Fruit fly (Drosophila melanogaster) whole organism, prepupa: ENCODE results near the gene SK.

Experiments used
- CG10631 ChIP-seq: fragments of 200-800 bp; sonication (Bioruptor generic); optimal IDR thresholded peaks from 2 replicates; lab custom pipeline; 2016; ENCODE audit warnings: missing biosample characterization, missing genetic modification characterization
- CG10669 ChIP-seq: fragments of 200-800 bp; sonication (Bioruptor generic); optimal IDR thresholded peaks from 3 replicates; lab custom pipeline; 2018; ENCODE audit warnings: missing biosample characterization, mild to moderate bottlenecking, missing genetic modification characterization, moderate library complexity
- CG15336 ChIP-seq: fragments of 200-800 bp; sonication (Bioruptor generic); IDR thresholded peaks from 2 replicates; pipeline ENCODE4 v1.3.6; 2022; ENCODE audit warnings: missing biosample characterization, missing genetic modification characterization
- CG1621 ChIP-seq: fragments of 200-800 bp; sonication (Bioruptor generic); optimal IDR thresholded peaks from 3 replicates; lab custom pipeline; 2018; ENCODE audit warnings: missing biosample characterization, mild to moderate bottlenecking, missing genetic modification characterization
- CG16779 ChIP-seq: fragments of 200-800 bp; sonication (Bioruptor generic); optimal IDR thresholded peaks from 3 replicates; lab custom pipeline; 2017; ENCODE audit warnings: missing biosample characterization, mild to moderate bottlenecking, missing genetic modification characterization
- CG3032 ChIP-seq: fragments of 200-800 bp; optimal IDR thresholded peaks from 2 replicates; lab custom pipeline; 2019; ENCODE audit warnings: missing biosample characterization, mild to moderate bottlenecking, missing genetic modification characterization, moderate library complexity
- CG32006 ChIP-seq: fragments of 200-800 bp; sonication (Bioruptor generic); optimal IDR thresholded peaks from 3 replicates; lab custom pipeline; 2017; ENCODE audit warnings: missing biosample characterization, mild to moderate bottlenecking, missing genetic modification characterization
- CG3919 ChIP-seq: fragments of 200-800 bp; sonication (Bioruptor generic); optimal IDR thresholded peaks from 3 replicates; lab custom pipeline; 2016; ENCODE audit warnings: missing biosample characterization, missing genetic modification characterization
- CG4318 ChIP-seq: fragments of 200-800 bp; sonication (Bioruptor generic); optimal IDR thresholded peaks from 3 replicates; lab custom pipeline; 2017; ENCODE audit warnings: missing biosample characterization, mild to moderate bottlenecking, missing genetic modification characterization
- CG6163 ChIP-seq: fragments of 200-800 bp; sonication (Bioruptor generic); IDR thresholded peaks from 3 replicates; pipeline ENCODE4 v1.3.6; 2022; ENCODE audit warnings: missing biosample characterization, missing genetic modification characterization
- CG6276 ChIP-seq: fragments of 200-800 bp; sonication (Bioruptor generic); optimal IDR thresholded peaks from 2 replicates; lab custom pipeline; 2017; ENCODE audit warnings: missing biosample characterization, mild to moderate bottlenecking, missing genetic modification characterization
- CG6792 ChIP-seq: fragments of 200-800 bp; sonication (Bioruptor generic); optimal IDR thresholded peaks from 3 replicates; lab custom pipeline; 2016; ENCODE audit warnings: missing biosample characterization, missing genetic modification characterization
- CG6854 ChIP-seq: fragments of 200-800 bp; sonication (Bioruptor generic); optimal IDR thresholded peaks from 2 replicates; lab custom pipeline; 2017; ENCODE audit warnings: missing biosample characterization, mild to moderate bottlenecking, missing genetic modification characterization
- CG7368 ChIP-seq: fragments of 200-800 bp; sonication (Bioruptor generic); optimal IDR thresholded peaks from 3 replicates; lab custom pipeline; 2016; ENCODE audit warnings: missing biosample characterization, missing genetic modification characterization
- CG8119 ChIP-seq: fragments of 200-800 bp; sonication (Bioruptor generic); IDR thresholded peaks from 3 replicates; pipeline ENCODE4 v1.3.6; 2022; ENCODE audit warnings: missing biosample characterization, missing genetic modification characterization
- CG8632 ChIP-seq: fragments of 200-800 bp; sonication (Bioruptor generic); optimal IDR thresholded peaks from 3 replicates; lab custom pipeline; 2016; ENCODE audit warnings: missing biosample characterization, missing genetic modification characterization
- CG9139 ChIP-seq: fragments of 200-800 bp; sonication (Bioruptor generic); optimal IDR thresholded peaks from 3 replicates; lab custom pipeline; 2017; ENCODE audit warnings: missing biosample characterization, mild to moderate bottlenecking, missing genetic modification characterization
- Eip78C ChIP-seq: fragments of 200-800 bp; sonication (Bioruptor generic); peaks from one replicate; lab custom pipeline; 2016; ENCODE audit warnings: missing biosample characterization, missing genetic modification characterization
- Eip93F ChIP-seq: fragments of 200-800 bp; sonication (Bioruptor generic); optimal IDR thresholded peaks from 2 replicates; lab custom pipeline; 2016; ENCODE audit warnings: missing biosample characterization, mild to moderate bottlenecking, missing genetic modification characterization
- Ets21C ChIP-seq: fragments of 200-800 bp; sonication (Bioruptor generic); optimal IDR thresholded peaks from 3 replicates; lab custom pipeline; 2016; ENCODE audit warnings: missing biosample characterization, missing genetic modification characterization
- Hr38 ChIP-seq: sonication (Bioruptor generic); optimal IDR thresholded peaks from 2 replicates; lab custom pipeline; 2016; ENCODE audit warnings: missing biosample characterization, missing genetic modification characterization
- Hr4 ChIP-seq: fragments of 200-800 bp; sonication (Bioruptor generic); optimal IDR thresholded peaks from 3 replicates; lab custom pipeline; 2016; ENCODE audit warnings: missing biosample characterization, missing genetic modification characterization
- Met ChIP-seq: fragments of 200-800 bp; sonication (Bioruptor generic); optimal IDR thresholded peaks from 3 replicates; lab custom pipeline; 2016; ENCODE audit warnings: missing biosample characterization, missing genetic modification characterization
- Smox ChIP-seq: fragments of 200-800 bp; sonication (Bioruptor generic); optimal IDR thresholded peaks from 3 replicates; lab custom pipeline; 2016; ENCODE audit warnings: missing biosample characterization, missing genetic modification characterization
- Sox14 ChIP-seq: fragments of 200-800 bp; sonication (Bioruptor generic); optimal IDR thresholded peaks from 3 replicates; lab custom pipeline; 2016; ENCODE audit warnings: missing biosample characterization, missing genetic modification characterization
- Sox15 ChIP-seq: fragments of 200-800 bp; sonication (Bioruptor generic); optimal IDR thresholded peaks from 3 replicates; lab custom pipeline; 2016; ENCODE audit warnings: missing biosample characterization, missing genetic modification characterization
- achi ChIP-seq: fragments of 200-800 bp; sonication (Bioruptor generic); optimal IDR thresholded peaks from 3 replicates; lab custom pipeline; 2016; ENCODE audit warnings: missing biosample characterization, missing genetic modification characterization
- cyc ChIP-seq: fragments of 200-800 bp; sonication (Bioruptor generic); optimal IDR thresholded peaks from 3 replicates; lab custom pipeline; 2016; ENCODE audit warnings: missing biosample characterization, missing genetic modification characterization
- dac ChIP-seq: fragments of 200-800 bp; sonication (Bioruptor generic); optimal IDR thresholded peaks from 2 replicates; lab custom pipeline; 2017; ENCODE audit warnings: missing biosample characterization, mild to moderate bottlenecking, missing genetic modification characterization
- dsx ChIP-seq: fragments of 200-800 bp; optimal IDR thresholded peaks from 3 replicates; lab custom pipeline; 2019; ENCODE audit warnings: missing biosample characterization, mild to moderate bottlenecking, missing genetic modification characterization, moderate library complexity; ENCODE audit not compliant: poor library complexity, severe bottlenecking
- eg ChIP-seq: fragments of 200-800 bp; sonication (Bioruptor generic); IDR thresholded peaks from 3 replicates; pipeline ENCODE4 v1.3.6; 2022; ENCODE audit warnings: missing biosample characterization, missing genetic modification characterization
- fd85E ChIP-seq: fragments of 200-800 bp; sonication (Bioruptor generic); optimal IDR thresholded peaks from 3 replicates; lab custom pipeline; 2016; ENCODE audit warnings: missing biosample characterization, missing genetic modification characterization
- fkh ChIP-seq: fragments of 200-800 bp; sonication (Bioruptor generic); optimal IDR thresholded peaks from 3 replicates; lab custom pipeline; 2017; ENCODE audit warnings: missing biosample characterization, mild to moderate bottlenecking, missing genetic modification characterization, moderate library complexity
- lz ChIP-seq: fragments of 200-800 bp; sonication (Bioruptor generic); optimal IDR thresholded peaks from 3 replicates; lab custom pipeline; 2016; ENCODE audit warnings: missing biosample characterization, missing genetic modification characterization
- ss ChIP-seq, 2 experiments: fragments of 200-800 bp; sonication (Bioruptor generic); optimal IDR thresholded peaks; 2 replicates in 1 of 2; 3 replicates in 1 of 2; lab custom pipeline; 2017 to 2018; ENCODE audit warnings: mild to moderate bottlenecking in 2 of 2, missing biosample characterization in 2 of 2, missing genetic modification characterization in 2 of 2, moderate library complexity in 1 of 2
- svp ChIP-seq: fragments of 200-800 bp; sonication (Bioruptor generic); peaks from one replicate; lab custom pipeline; 2016; ENCODE audit warnings: missing biosample characterization, missing genetic modification characterization
- topi ChIP-seq: fragments of 200-800 bp; sonication (Bioruptor generic); optimal IDR thresholded peaks from 3 replicates; lab custom pipeline; 2016; ENCODE audit warnings: missing biosample characterization, missing genetic modification characterization
- vri ChIP-seq: fragments of 200-800 bp; sonication (Bioruptor generic); optimal IDR thresholded peaks from 3 replicates; lab custom pipeline; 2016; ENCODE audit warnings: missing biosample characterization, mild to moderate bottlenecking, missing genetic modification characterization

SK gene

dm6 chrX:5422251-5422551, 82.2 kb downstream of the SK start:
- no peak for TF ChIP-seq CG16779
- TF ChIP-seq Sox14 = peak; percentile 8
- peak; percentile 92 for TF ChIP-seq svp (GFP tag; lab: Kevin White, UChicago)
- peak; percentile 46 for TF ChIP-seq fkh (GFP tag; lab: Kevin White, UChicago)
- TF ChIP-seq Hr38 (GFP tag; lab: Kevin White, UChicago) = no peak
- TF ChIP-seq CG3032 (tag; lab: Kevin White, UChicago) = no peak

- peak; percentile 76 for TF ChIP-seq svp (GFP tag; lab: Kevin White, UChicago)
- TF ChIP-seq Eip78C (GFP tag; lab: Kevin White, UChicago) = peak; percentile 4
- TF ChIP-seq CG4318 (GFP tag; lab: Kevin White, UChicago) = no peak
These were observed 87.2 kb downstream of the SK start, which contains the start of gene CG16756 for dm6 chrX:5427261-5427660. Gene CG16756, plus strand, starts transcription at chrX:5427517.

- TF ChIP-seq CG1621 (tag; lab: Kevin White, UChicago) = no peak
- no peak for TF ChIP-seq CG10631 (GFP tag; lab: Kevin White, UChicago)
- peak; percentile 52 for TF ChIP-seq dsx (GFP tag; lab: Kevin White, UChicago)
- TF ChIP-seq Ets21C (GFP tag; lab: Kevin White, UChicago) = no peak
- TF ChIP-seq dac (GFP tag; lab: Kevin White, UChicago) = no peak
- no peak for TF ChIP-seq CG3919 (GFP tag; lab: Kevin White, UChicago)
- TF ChIP-seq CG6163 = peak; percentile 53; the same call in 2 of the 3 replicates
- TF ChIP-seq svp (GFP tag; lab: Kevin White, UChicago) = peak; percentile 9
- TF ChIP-seq eg = peak; percentile 5; the same call in 1 of the 3 replicates
- peak; percentile 75 for TF ChIP-seq Eip78C (GFP tag; lab: Kevin White, UChicago)
- peak in 1 of 2 experiments; percentile 45 for TF ChIP-seq ss (GFP tag; optimal IDR thresholded peaks at IDR 0.05; lab: Kevin White, UChicago)
- TF ChIP-seq vri = peak; percentile 47
- no peak for TF ChIP-seq Met
- TF ChIP-seq Sox14 = no peak
- TF ChIP-seq CG8632 (GFP tag; lab: Kevin White, UChicago) = no peak
- no peak for TF ChIP-seq CG9139 (GFP tag; lab: Kevin White, UChicago)
- no peak for TF ChIP-seq cyc (GFP tag; lab: Kevin White, UChicago)
These were observed 88.5 kb downstream of the SK start for dm6 chrX:5428341-5429077.

dm6 chrX:5429271-5429670, 89.2 kb downstream of the SK start, which contains the start of gene CG15784:
Gene CG15784, plus strand, starts transcription at chrX:5429571.
- TF ChIP-seq CG6163 (no peak), CG8119 (GFP tag; lab: Robert Waterston, UW) (no peak), cyc (GFP tag; lab: Kevin White, UChicago) (no peak), Smox (GFP tag; lab: Kevin White, UChicago) (no peak), Sox15 (no peak), topi (GFP tag; lab: Kevin White, UChicago) (no peak), CG10631 (GFP tag; lab: Kevin White, UChicago) (no peak), CG10669 (no peak), CG32006 (GFP tag; lab: Kevin White, UChicago) (no peak), CG9139 (GFP tag; lab: Kevin White, UChicago) (no peak), Eip78C (GFP tag; lab: Kevin White, UChicago) (no peak), CG6854 (GFP tag; lab: Kevin White, UChicago) (no peak), CG1621 (tag; lab: Kevin White, UChicago) (no peak)

dm6 chrX:5429778-5430576, 89.9 kb downstream of the SK start:
- peak; percentile 86 for TF ChIP-seq CG6276 (GFP tag; lab: Kevin White, UChicago)
- TF ChIP-seq ss (GFP tag; optimal IDR thresholded peaks at IDR 0.05; lab: Kevin White, UChicago) = peak; percentile 87 to 91
- TF ChIP-seq CG10669 = peak; percentile 89
- TF ChIP-seq vri = peak; percentile 84
- peak; percentile 91 for TF ChIP-seq CG6792 (GFP tag; lab: Kevin White, UChicago)
- peak; percentile 69 for TF ChIP-seq eg
- TF ChIP-seq fd85E (GFP tag; lab: Kevin White, UChicago) = peak; percentile 52
- peak; percentile 90 for TF ChIP-seq Smox (GFP tag; lab: Kevin White, UChicago)
- peak; percentile 90 for TF ChIP-seq Sox15
- TF ChIP-seq topi (GFP tag; lab: Kevin White, UChicago) = peak; percentile 93
- TF ChIP-seq Ets21C (GFP tag; lab: Kevin White, UChicago) = peak; percentile 88
- peak; percentile 91 for TF ChIP-seq achi (GFP tag; lab: Kevin White, UChicago)
- TF ChIP-seq dac (GFP tag; lab: Kevin White, UChicago) = peak; percentile 84
- peak; percentile 98 for TF ChIP-seq Eip78C (GFP tag; lab: Kevin White, UChicago)
- peak; percentile 60 for TF ChIP-seq fkh (GFP tag; lab: Kevin White, UChicago)
- no peak for TF ChIP-seq Hr38 (GFP tag; lab: Kevin White, UChicago)
- peak; percentile 84 for TF ChIP-seq CG7368 (GFP tag; lab: Kevin White, UChicago)
- peak; percentile 82 for TF ChIP-seq CG16779
- peak; percentile 94 for TF ChIP-seq lz (GFP tag; lab: Kevin White, UChicago)
- peak; percentile 89 for TF ChIP-seq Hr4
- peak; percentile 78 for TF ChIP-seq CG1621 (tag; lab: Kevin White, UChicago)
- TF ChIP-seq Eip93F (GFP tag; lab: Kevin White, UChicago) = peak; percentile 65
- peak; percentile 95 for TF ChIP-seq svp (GFP tag; lab: Kevin White, UChicago)
- TF ChIP-seq CG15336 (GFP tag; lab: Robert Waterston, UW) = peak; percentile 88
